Fruit fly (Drosophila melanogaster): Measurements from ENCODE around the gene Rcd4.

The Rcd4 gene

DNA sequence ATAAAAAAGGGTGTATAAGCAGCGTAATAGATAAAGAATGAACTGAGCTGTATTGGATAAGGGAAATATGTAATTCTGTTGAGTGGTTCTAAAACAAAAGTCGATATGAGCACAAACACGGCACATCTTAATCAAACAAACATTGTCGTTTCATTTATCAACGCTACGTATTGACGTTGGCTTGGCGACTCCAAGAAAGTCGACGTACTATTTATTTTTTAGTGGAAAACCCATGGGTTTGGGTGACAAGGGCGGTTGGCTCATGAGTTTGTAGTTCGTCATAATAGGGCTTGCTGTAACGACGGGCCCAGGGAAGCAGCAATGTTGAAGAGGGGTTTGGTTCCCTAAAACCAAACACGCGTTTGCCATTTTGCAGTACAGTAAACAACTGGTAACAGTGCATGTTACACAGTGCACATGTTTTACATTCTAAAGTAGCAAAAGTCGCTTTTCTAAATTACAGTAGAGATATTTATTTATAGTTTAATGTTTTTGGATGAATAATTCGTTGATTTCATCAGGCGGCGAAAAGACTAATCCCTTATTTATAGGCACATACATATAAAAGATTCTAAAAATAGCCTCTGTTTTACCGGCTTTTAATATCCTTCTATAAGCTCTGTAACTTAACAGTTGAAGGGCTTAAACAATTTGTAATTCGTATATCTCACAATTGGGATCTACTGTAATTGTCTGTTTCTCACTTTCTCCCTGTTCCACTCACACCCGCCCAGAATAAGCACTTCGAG lies 21.3 kb upstream of the Rcd4 start (continued):
- TF ChIP-seq unpg (GFP tag; optimal IDR thresholded peaks at IDR 0.05) (no peak), sob (GFP tag; IDR thresholded peaks at IDR 0.05) (no peak), B-H2 (GFP tag; optimal IDR thresholded peaks at IDR 0.05) (no peak), CG2678 (tag; optimal IDR thresholded peaks at IDR 0.05) (peak; percentile 52), exex (tag; optimal IDR thresholded peaks at IDR 0.05) (peak; percentile 8), slou (GFP tag; optimal IDR thresholded peaks at IDR 0.05) (no peak), CG13424 (tag; optimal IDR thresholded peaks at IDR 0.05) (peak; percentile 16), CG17328 (GFP tag; IDR thresholded peaks at IDR 0.05) (no peak), yki (optimal IDR thresholded peaks at IDR 0.05) (no peak), Tbp (GFP tag; optimal IDR thresholded peaks at IDR 0.05) (no peak), Ets97D (GFP tag; optimal IDR thresholded peaks at IDR 0.05) (peak; percentile 19), CG8281 (tag; optimal IDR thresholded peaks at IDR 0.05) (no peak), CG7928 (GFP tag; optimal IDR thresholded peaks at IDR 0.05) (no peak), Hr51 (GFP tag; optimal IDR thresholded peaks at IDR 0.05) (peak in 1 of 2 experiments; percentile 7), Nf-YC (tag; optimal IDR thresholded peaks at IDR 0.05) (no peak), crol (GFP tag; IDR thresholded peaks at IDR 0.05) (no peak), Dip3 (GFP tag; optimal IDR thresholded peaks at IDR 0.05) (peak; percentile 26), nerfin-1 (tag; optimal IDR thresholded peaks at IDR 0.05) (no peak), CG7745 (tag; optimal IDR thresholded peaks at IDR 0.05) (no peak), tll (GFP tag; optimal IDR thresholded peaks at IDR 0.05) (no peak), CG6854 (GFP tag; optimal IDR thresholded peaks at IDR 0.05) (no peak), CG43689 (GFP tag; IDR thresholded peaks at IDR 0.05) (no peak), CG12299 (tag; optimal IDR thresholded peaks at IDR 0.05) (peak; percentile 13), gro (GFP tag; optimal IDR thresholded peaks at IDR 0.05) (no peak), h (optimal IDR thresholded peaks at IDR 0.05) (no peak), dmrt99B (tag; optimal IDR thresholded peaks at IDR 0.05) (peak; percentile 55), zf30C (GFP tag; optimal IDR thresholded peaks at IDR 0.05) (no peak), CG34224 (GFP tag; IDR thresholded peaks at IDR 0.05; ENCODE audit: partially characterized antibody) (no peak), Stat92E (GFP tag; optimal IDR thresholded peaks at IDR 0.05) (no peak), sim (GFP tag; IDR thresholded peaks at IDR 0.05) (no peak), eve (GFP tag; optimal IDR thresholded peaks at IDR 0.05) (no peak), CG8359 (GFP tag; optimal IDR thresholded peaks at IDR 0.05; ENCODE audit: borderline replicate concordance) (no peak), crc (GFP tag; optimal IDR thresholded peaks at IDR 0.05) (peak; percentile 4), CG5245 (GFP tag; optimal IDR thresholded peaks at IDR 0.05) (no peak), Optix (GFP tag; IDR thresholded peaks at IDR 0.05) (no peak), CG2116 (GFP tag; optimal IDR thresholded peaks at IDR 0.05) (no peak), croc (GFP tag; conservative IDR thresholded peaks at IDR 0.05) (no peak), HLHmδ (GFP tag; optimal IDR thresholded peaks at IDR 0.05) (no peak), az2 (GFP tag; optimal IDR thresholded peaks at IDR 0.05) (no peak), Fer3 (tag; optimal IDR thresholded peaks at IDR 0.05) (peak; percentile 16), CG9932 (GFP tag; IDR thresholded peaks at IDR 0.05) (no peak), Sox102F (GFP tag; optimal IDR thresholded peaks at IDR 0.05) (peak; percentile 20), btn (GFP tag; optimal IDR thresholded peaks at IDR 0.05) (no peak), toy (GFP tag; IDR thresholded peaks at IDR 0.05) (no peak), CG3163 (GFP tag; optimal IDR thresholded peaks at IDR 0.05) (no peak), knrl (GFP tag; IDR thresholded peaks at IDR 0.05; ENCODE audit: partially characterized antibody) (no peak), Adf1 (GFP tag; IDR thresholded peaks at IDR 0.05) (no peak), CG7987 (GFP tag; optimal IDR thresholded peaks at IDR 0.05) (peak; percentile 2), CG16815 (GFP tag; optimal IDR thresholded peaks at IDR 0.05) (peak; percentile 20), CG10274 (GFP tag; optimal IDR thresholded peaks at IDR 0.05) (no peak)

Measured in whole organism, embryonic.